Worm (Caenorhabditis elegans): ENCODE measurements around the gene K02C4.3.
A peak's percentile ranks its signal among the peaks of the same experiment; 100 is the strongest.

K02C4.3 gene

ce11 chrII:8086803-8087202 is at the start of gene K02C4.3:
K02C4.3 (minus strand) TSS chrII:8086853.
- TF ChIP-seq nhr-25 (tag; optimal IDR thresholded peaks at IDR 0.05), result peak; percentile 56
- TF ChIP-seq R02D3.7 (tag; optimal IDR thresholded peaks at IDR 0.05), result peak; percentile 37
- TF ChIP-seq nhr-43 (tag; optimal IDR thresholded peaks at IDR 0.05; ENCODE audit: poor library complexity, severe bottlenecking), result peak; percentile 21
- TF ChIP-seq nhr-67 (tag; optimal IDR thresholded peaks at IDR 0.05), result no peak
- no peak for TF ChIP-seq nhr-76 (tag; optimal IDR thresholded peaks at IDR 0.05)
- no peak for TF ChIP-seq fkh-10 (GFP tag; optimal IDR thresholded peaks at IDR 0.05)
- peak; percentile 86 for TF ChIP-seq pha-4 (tag; optimal IDR thresholded peaks at IDR 0.05)
- TF ChIP-seq elt-2 (tag; optimal IDR thresholded peaks at IDR 0.05), result peak; percentile 43
- no peak for TF ChIP-seq ceh-82 (tag; optimal IDR thresholded peaks at IDR 0.05)
- TF ChIP-seq hmg-11 (tag; optimal IDR thresholded peaks at IDR 0.05), result peak; percentile 46
- TF ChIP-seq snpc-4 (tag; optimal IDR thresholded peaks at IDR 0.05), result peak; percentile 92
- peak; percentile 74 for TF ChIP-seq nfya-1 (tag; optimal IDR thresholded peaks at IDR 0.05; ENCODE audit: insufficient read depth)
- peak; percentile 80 for TF ChIP-seq nhr-23 (tag; optimal IDR thresholded peaks at IDR 0.05)
- TF ChIP-seq pqm-1 (tag; optimal IDR thresholded peaks at IDR 0.05), result peak; percentile 36
- peak; percentile 79 for TF ChIP-seq lin-15B (tag; optimal IDR thresholded peaks at IDR 0.05)
- TF ChIP-seq jun-1 (tag; optimal IDR thresholded peaks at IDR 0.05), result peak; percentile 23

- TF ChIP-seq eor-1 (tag; optimal IDR thresholded peaks at IDR 0.05) (no peak), sea-2 (GFP tag; optimal IDR thresholded peaks at IDR 0.05) (no peak), ama-1 (optimal IDR thresholded peaks at IDR 0.05) (no peak), ceh-9 (tag; optimal IDR thresholded peaks at IDR 0.05) (no peak)
Measured at ce11 chrII:8135953-8136352, 49.3 kb upstream of the K02C4.3 start.

ce11 chrII:8131413-8131966 is 44.8 kb upstream of the K02C4.3 start:
- TF ChIP-seq nhr-43 (tag; optimal IDR thresholded peaks at IDR 0.05; ENCODE audit: poor library complexity, severe bottlenecking), result peak; percentile 24
- TF ChIP-seq elt-1 (tag; optimal IDR thresholded peaks at IDR 0.05), result no peak
- TF ChIP-seq elt-2 (tag; optimal IDR thresholded peaks at IDR 0.05), result no peak
- peak; percentile 60 for TF ChIP-seq egl-5 (tag; optimal IDR thresholded peaks at IDR 0.05)
- TF ChIP-seq ztf-4 (tag; optimal IDR thresholded peaks at IDR 0.05), result no peak
- no peak for TF ChIP-seq unc-62 (GFP tag; optimal IDR thresholded peaks at IDR 0.05)
- TF ChIP-seq aly-2 (tag; optimal IDR thresholded peaks at IDR 0.05), result no peak
- TF ChIP-seq nhr-28 (tag; optimal IDR thresholded peaks at IDR 0.05), result no peak
- peak; percentile 53 for TF ChIP-seq tbx-2 (tag; optimal IDR thresholded peaks at IDR 0.05)
- TF ChIP-seq nhr-77 (tag; optimal IDR thresholded peaks at IDR 0.05), result no peak
- TF ChIP-seq R02D3.7 (tag; optimal IDR thresholded peaks at IDR 0.05), result peak; percentile 31
- peak; percentile 93 for TF ChIP-seq nhr-25 (tag; optimal IDR thresholded peaks at IDR 0.05)
- no peak for TF ChIP-seq nhr-12 (tag; optimal IDR thresholded peaks at IDR 0.05)
- TF ChIP-seq unc-39 (tag; optimal IDR thresholded peaks at IDR 0.05), result no peak
- TF ChIP-seq nfya-1 (tag; optimal IDR thresholded peaks at IDR 0.05; ENCODE audit: insufficient read depth), result peak; percentile 88
- no peak for TF ChIP-seq eor-1 (tag; optimal IDR thresholded peaks at IDR 0.05)
- TF ChIP-seq nhr-67 (tag; optimal IDR thresholded peaks at IDR 0.05), result no peak
- no peak for TF ChIP-seq mdl-1 (tag; optimal IDR thresholded peaks at IDR 0.05)
- no peak for TF ChIP-seq ceh-16 (tag; optimal IDR thresholded peaks at IDR 0.05)
- TF ChIP-seq ceh-9 (tag; optimal IDR thresholded peaks at IDR 0.05), result no peak
- peak; percentile 93 for TF ChIP-seq lin-39 (tag; optimal IDR thresholded peaks at IDR 0.05)
- peak; percentile 45 for TF ChIP-seq nhr-23 (tag; optimal IDR thresholded peaks at IDR 0.05)
- no peak for TF ChIP-seq mml-1 (tag; optimal IDR thresholded peaks at IDR 0.05)
- no peak for TF ChIP-seq ZK546.5 (tag; optimal IDR thresholded peaks at IDR 0.05)
- peak; percentile 23 for TF ChIP-seq ama-1 (optimal IDR thresholded peaks at IDR 0.05)
- TF ChIP-seq nhr-237 (tag; optimal IDR thresholded peaks at IDR 0.05), result no peak
- TF ChIP-seq zag-1 (tag; optimal IDR thresholded peaks at IDR 0.05), result no peak
- TF ChIP-seq fkh-2 (tag; optimal IDR thresholded peaks at IDR 0.05), result no peak
- peak; percentile 19 for TF ChIP-seq nhr-11 (tag; optimal IDR thresholded peaks at IDR 0.05)
- TF ChIP-seq sea-2 (GFP tag; optimal IDR thresholded peaks at IDR 0.05), result no peak
- no peak for TF ChIP-seq fos-1 (tag; optimal IDR thresholded peaks at IDR 0.05)
- TF ChIP-seq lsy-12 (tag; optimal IDR thresholded peaks at IDR 0.05), result peak; percentile 38
- TF ChIP-seq pqm-1 (tag; optimal IDR thresholded peaks at IDR 0.05), result no peak
- TF ChIP-seq jun-1 (tag; optimal IDR thresholded peaks at IDR 0.05), result peak; percentile 5
- TF ChIP-seq ceh-82 (tag; optimal IDR thresholded peaks at IDR 0.05), result no peak
- peak in 1 of 3 experiments; percentile 23 for TF ChIP-seq elt-3 (tag; optimal IDR thresholded peaks at IDR 0.05)
- TF ChIP-seq pha-4 (tag; optimal IDR thresholded peaks at IDR 0.05), result peak; percentile 62
- TF ChIP-seq ceh-28 (tag; optimal IDR thresholded peaks at IDR 0.05), result peak; percentile 55
- no peak for TF ChIP-seq egl-27 (tag; optimal IDR thresholded peaks at IDR 0.05)
- peak; percentile 79 for TF ChIP-seq hmg-11 (tag; optimal IDR thresholded peaks at IDR 0.05)
- TF ChIP-seq snpc-4 (tag; optimal IDR thresholded peaks at IDR 0.05), result peak; percentile 21
- no peak for TF ChIP-seq nhr-76 (tag; optimal IDR thresholded peaks at IDR 0.05)
- peak; percentile 8 for TF ChIP-seq lin-15B (tag; optimal IDR thresholded peaks at IDR 0.05)
- TF ChIP-seq fkh-10 (GFP tag; optimal IDR thresholded peaks at IDR 0.05), result peak; percentile 47
- TF ChIP-seq daf-12 (tag; optimal IDR thresholded peaks at IDR 0.05), result no peak
- no peak for TF ChIP-seq ztf-11 (tag; optimal IDR thresholded peaks at IDR 0.05)

Measured in whole organism, L3 larva.